Worm (Caenorhabditis elegans) whole organism, mixed stage, embryonic: ENCODE measurements around the gene cah-3.

Source experiments
- ceh-43 ChIP-seq: fragments of 200-800 bp; sonication (Bioruptor generic); optimal IDR thresholded peaks from 2 replicates; lab custom pipeline; 2018; ENCODE audit warnings: mild to moderate bottlenecking, missing genetic modification characterization, moderate library complexity, missing compliant biosample characterization
- ces-1 ChIP-seq: fragments of 150-350 bp; optimal IDR thresholded peaks from 2 replicates; lab custom pipeline; 2014; ENCODE audit warnings: missing biosample characterization, missing genetic modification reagents, missing genetic modification characterization
- elt-3 ChIP-seq: fragments of 150-350 bp; optimal IDR thresholded peaks from 2 replicates; lab custom pipeline; 2014; ENCODE audit warnings: missing biosample characterization, missing genetic modification characterization
- lin-13 ChIP-seq: fragments of 150-350 bp; optimal IDR thresholded peaks from 2 replicates; lab custom pipeline; 2014; ENCODE audit warnings: missing biosample characterization, missing genetic modification characterization
- nhr-237 ChIP-seq: fragments of 150-350 bp; optimal IDR thresholded peaks from 2 replicates; lab custom pipeline; 2014; ENCODE audit warnings: missing biosample characterization, missing genetic modification characterization
- pha-4 ChIP-seq: fragments of 150-350 bp; optimal IDR thresholded peaks from 2 replicates; lab custom pipeline; 2018; ENCODE audit warnings: missing biosample characterization, missing genetic modification reagents, missing genetic modification characterization
- snpc-4 ChIP-seq: fragments of 150-350 bp; optimal IDR thresholded peaks from 2 replicates; lab custom pipeline; 2014; ENCODE audit warnings: missing biosample characterization, missing genetic modification characterization
- unc-39 ChIP-seq: fragments of 150-350 bp; optimal IDR thresholded peaks from 2 replicates; lab custom pipeline; 2014; ENCODE audit warnings: missing biosample characterization, missing genetic modification characterization
- unc-62 ChIP-seq: fragments of 150-350 bp; optimal IDR thresholded peaks from 2 replicates; lab custom pipeline; 2014; ENCODE audit warnings: missing biosample characterization, missing genetic modification reagents, missing genetic modification characterization

DNA sequence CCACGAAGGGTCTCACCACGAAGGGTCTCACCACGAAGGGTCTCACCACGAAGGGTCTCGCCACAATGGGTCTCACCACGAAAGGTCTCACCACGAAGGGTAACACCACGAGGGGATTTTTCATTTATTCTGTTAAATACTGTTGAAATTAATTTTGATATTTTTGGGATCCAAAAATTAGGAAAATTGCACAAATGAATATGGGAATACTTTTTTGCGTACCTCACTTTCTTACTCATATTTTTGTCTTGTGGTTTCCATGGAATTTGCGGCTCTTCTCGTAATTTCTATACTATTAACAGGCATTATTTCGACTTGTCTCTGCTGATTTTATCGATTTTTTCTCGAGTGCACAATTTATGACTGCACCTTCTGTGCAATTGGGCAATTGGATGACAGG is 18.1 kb downstream of the cah-3 start, which contains the start of gene T25D1.3:
- TF ChIP-seq unc-39 (tag; lab: Kevin White, UChicago) (no peak), ces-1 (no peak), nhr-237 (tag; lab: Kevin White, UChicago) (no peak), pha-4 (no peak), lin-13 (no peak), ceh-43 (GFP tag; lab: Kevin White, UChicago) (no peak), snpc-4 (no peak), unc-62 (no peak), elt-3 (tag; lab: Kevin White, UChicago) (no peak)
